Worm (Caenorhabditis elegans): ENCODE results near the gene nhr-44.

ce11 chrV:8936791-8937475 lies 27.0 kb downstream of the nhr-44 start:
- TF ChIP-seq cog-1 (tag; optimal IDR thresholded peaks at IDR 0.05) (no peak), ztf-23 (GFP tag; IDR thresholded peaks at IDR 0.05) (no peak), flt-1 (GFP tag; IDR thresholded peaks at IDR 0.05) (no peak), T22C8.4 (GFP tag; IDR thresholded peaks at IDR 0.05) (no peak)

Measured in whole organism, midembryonic.